Fruit fly (Drosophila melanogaster) whole organism, adult: Measurements from ENCODE around the gene CG13998.

Experiments
- CG11617 ChIP-seq: fragments of 200-800 bp; sonication (Bioruptor generic); optimal IDR thresholded peaks from 2 replicates; lab custom pipeline; 2017; ENCODE audit warnings: mild to moderate bottlenecking, missing biosample characterization, missing genetic modification reagents, missing genetic modification characterization
- CG14711 ChIP-seq: fragments of 200-800 bp; sonication (Bioruptor generic); optimal IDR thresholded peaks from 2 replicates; lab custom pipeline; 2018; ENCODE audit warnings: missing biosample characterization, mild to moderate bottlenecking, missing genetic modification characterization, moderate library complexity
- CG1620 ChIP-seq: fragments of 200-800 bp; sonication (Bioruptor generic); optimal IDR thresholded peaks from 2 replicates; lab custom pipeline; 2016; ENCODE audit warnings: missing biosample characterization, missing genetic modification characterization
- CG5204 ChIP-seq: fragments of 200-800 bp; sonication (Bioruptor generic); optimal IDR thresholded peaks from 2 replicates; lab custom pipeline; 2016; ENCODE audit warnings: missing biosample characterization, missing genetic modification characterization
- CG7045 ChIP-seq: fragments of 200-800 bp; sonication (Bioruptor generic); optimal IDR thresholded peaks from 2 replicates; lab custom pipeline; 2017; ENCODE audit warnings: missing biosample characterization, mild to moderate bottlenecking, missing genetic modification characterization
- CG7101 ChIP-seq: fragments of 200-800 bp; sonication (Bioruptor generic); optimal IDR thresholded peaks from 2 replicates; lab custom pipeline; 2018; ENCODE audit warnings: missing biosample characterization, mild to moderate bottlenecking, missing genetic modification characterization, moderate library complexity
- Clk ChIP-seq: fragments of 200-800 bp; sonication (Bioruptor generic); optimal IDR thresholded peaks from 2 replicates; lab custom pipeline; 2017; ENCODE audit warnings: missing biosample characterization, missing genetic modification characterization
- Crg-1 ChIP-seq: fragments of 200-800 bp; sonication (Bioruptor generic); optimal IDR thresholded peaks from 2 replicates; lab custom pipeline; 2016; ENCODE audit warnings: missing biosample characterization, missing genetic modification characterization
- Hr96 ChIP-seq: fragments of 200-800 bp; sonication (Bioruptor generic); optimal IDR thresholded peaks from 2 replicates; lab custom pipeline; 2016; ENCODE audit warnings: missing biosample characterization, missing genetic modification characterization
- cic ChIP-seq: fragments of 200-800 bp; sonication (Bioruptor generic); optimal IDR thresholded peaks from 2 replicates; lab custom pipeline; 2017; ENCODE audit warnings: missing biosample characterization, mild to moderate bottlenecking, missing genetic modification characterization, moderate library complexity
- kay ChIP-seq: fragments of 200-800 bp; sonication (Bioruptor generic); peaks from one replicate; lab custom pipeline; 2016; ENCODE audit warnings: missing biosample characterization, missing genetic modification characterization, borderline replicate concordance
- toe ChIP-seq: fragments of 200-800 bp; sonication (Bioruptor generic); optimal IDR thresholded peaks from 2 replicates; lab custom pipeline; 2016; ENCODE audit warnings: missing biosample characterization, missing genetic modification characterization

dm6 chr2L:5979055-5979399 is 22.4 kb upstream of the CG13998 start:
- TF ChIP-seq cic (no peak), CG5204 (GFP tag; lab: Kevin White, UChicago) (no peak), Hr96 (GFP tag; lab: Kevin White, UChicago) (no peak), kay (no peak), Crg-1 (GFP tag; lab: Kevin White, UChicago) (peak; percentile 17), CG7045 (no peak), Clk (no peak), toe (GFP tag; lab: Kevin White, UChicago) (no peak), CG11617 (no peak), CG14711 (no peak), CG1620 (no peak), CG7101 (tag; lab: Kevin White, UChicago) (no peak)
